Worm (Caenorhabditis elegans): ENCODE measurements around the gene B0432.7.
A peak's percentile ranks its signal among the peaks of the same experiment; 100 is the strongest.

B0432.7 gene

DNA sequence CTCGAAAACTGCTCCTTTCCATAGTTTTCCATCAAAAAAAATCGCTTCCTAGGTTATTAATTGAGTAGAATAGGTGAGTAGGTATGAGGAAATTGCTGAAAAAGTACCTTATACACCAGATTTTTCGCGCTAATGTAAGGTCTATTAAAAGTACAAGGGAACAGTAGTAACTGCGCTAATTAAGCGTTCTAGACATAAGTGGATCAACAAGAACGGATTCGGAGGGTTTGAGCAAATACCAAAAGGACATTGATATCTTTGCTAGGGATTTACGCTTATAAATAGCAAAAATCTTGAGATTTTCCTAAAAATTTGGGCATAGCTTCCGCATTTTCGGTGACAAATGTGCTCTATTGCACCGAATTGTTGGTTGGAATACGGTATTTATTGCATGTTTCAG lies at the start of gene B0432.7:
Gene B0432.7, minus strand, starts transcription at position 101 of the 400 bp plus-strand sequence.
- TF ChIP-seq eor-1 (tag; optimal IDR thresholded peaks at IDR 0.05) (no peak), hmg-11 (tag; optimal IDR thresholded peaks at IDR 0.05) (no peak), nhr-67 (tag; optimal IDR thresholded peaks at IDR 0.05) (no peak), nhr-237 (tag; optimal IDR thresholded peaks at IDR 0.05) (no peak), nfya-1 (tag; optimal IDR thresholded peaks at IDR 0.05; ENCODE audit: insufficient read depth) (no peak), pha-4 (tag; optimal IDR thresholded peaks at IDR 0.05) (no peak), elt-2 (tag; optimal IDR thresholded peaks at IDR 0.05) (no peak), nhr-77 (tag; optimal IDR thresholded peaks at IDR 0.05) (no peak), nhr-28 (tag; optimal IDR thresholded peaks at IDR 0.05) (no peak), elt-1 (tag; optimal IDR thresholded peaks at IDR 0.05) (no peak)

DNA sequence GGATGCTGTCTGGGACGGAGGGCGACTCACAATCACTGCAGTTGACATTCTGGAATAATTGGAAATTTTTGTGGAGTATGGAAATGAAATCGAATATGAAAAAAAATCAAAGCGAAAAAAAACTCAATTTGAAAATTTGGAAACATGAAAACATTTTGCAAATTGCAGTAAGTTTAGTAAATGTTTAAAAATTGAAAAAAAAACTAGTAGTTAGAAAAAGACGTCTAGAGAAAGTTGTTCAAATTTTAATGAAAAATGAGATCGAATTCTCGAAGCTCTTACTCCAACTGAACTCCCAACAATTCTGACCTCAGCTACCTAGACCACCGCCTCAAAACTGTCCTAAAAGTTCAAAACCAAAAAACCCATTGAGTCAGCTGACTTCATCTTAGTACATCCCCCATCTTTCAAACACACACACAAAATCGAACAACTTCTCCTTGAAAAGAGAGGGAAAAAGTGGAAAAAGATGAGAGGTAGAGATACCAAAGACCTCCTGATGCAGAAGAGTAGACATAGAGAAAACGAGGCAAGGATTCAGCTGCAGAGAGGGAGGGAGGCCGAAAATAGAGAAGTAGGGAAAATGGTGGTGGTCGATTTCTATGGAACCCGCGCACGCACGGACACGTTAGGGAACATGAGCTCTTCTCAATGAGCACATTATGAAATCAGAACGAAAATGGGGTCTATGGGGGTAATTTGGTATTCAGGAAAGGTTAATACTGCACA lies 49.4 kb upstream of the B0432.7 start, which contains the start of gene K01A2.10:
Gene K01A2.10, minus strand, starts transcription at position 51 of the 729 bp plus-strand sequence.
- TF ChIP-seq lin-15B (tag; optimal IDR thresholded peaks at IDR 0.05) (peak; percentile 31), egl-5 (tag; optimal IDR thresholded peaks at IDR 0.05) (peak; percentile 80), elt-1 (tag; optimal IDR thresholded peaks at IDR 0.05) (peak; percentile 4), pha-4 (tag; optimal IDR thresholded peaks at IDR 0.05) (no peak), nfya-1 (tag; optimal IDR thresholded peaks at IDR 0.05; ENCODE audit: insufficient read depth) (peak; percentile 75), fos-1 (tag; optimal IDR thresholded peaks at IDR 0.05) (no peak), nhr-77 (tag; optimal IDR thresholded peaks at IDR 0.05) (no peak), lsy-12 (tag; optimal IDR thresholded peaks at IDR 0.05) (no peak), ceh-16 (tag; optimal IDR thresholded peaks at IDR 0.05) (no peak), snpc-4 (tag; optimal IDR thresholded peaks at IDR 0.05) (peak; percentile 57), zag-1 (tag; optimal IDR thresholded peaks at IDR 0.05) (no peak), ztf-4 (tag; optimal IDR thresholded peaks at IDR 0.05) (no peak), nhr-25 (tag; optimal IDR thresholded peaks at IDR 0.05) (peak; percentile 23), lin-39 (tag; optimal IDR thresholded peaks at IDR 0.05) (peak; percentile 89)

DNA sequence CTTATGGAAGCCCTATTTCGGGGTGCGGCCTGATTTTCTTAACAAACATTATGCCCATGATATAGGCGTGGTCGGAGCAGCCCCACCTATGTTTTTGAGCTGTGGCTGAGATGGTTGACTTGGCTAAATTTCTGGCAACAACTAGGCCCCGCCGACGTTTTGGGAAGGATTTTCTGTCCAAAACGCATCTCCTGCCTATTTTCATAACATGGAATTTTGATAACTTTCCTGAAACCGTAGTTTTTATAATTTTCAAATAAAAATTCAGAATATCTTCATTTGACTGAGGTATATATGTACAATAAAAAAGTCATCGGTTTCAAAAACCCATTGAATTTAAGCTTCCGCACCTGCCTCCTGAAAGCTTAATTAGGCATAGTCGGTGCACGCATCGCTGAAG lies 47.4 kb upstream of the B0432.7 start:
- TF ChIP-seq nhr-12 (tag; optimal IDR thresholded peaks at IDR 0.05): no peak
- TF ChIP-seq ztf-4 (tag; optimal IDR thresholded peaks at IDR 0.05): no peak
- no peak for TF ChIP-seq aly-2 (tag; optimal IDR thresholded peaks at IDR 0.05)
- no peak for TF ChIP-seq skn-1 (tag; optimal IDR thresholded peaks at IDR 0.05)
- no peak for TF ChIP-seq unc-39 (tag; optimal IDR thresholded peaks at IDR 0.05)
- no peak for TF ChIP-seq nhr-25 (tag; optimal IDR thresholded peaks at IDR 0.05)
- no peak for TF ChIP-seq hmg-11 (tag; optimal IDR thresholded peaks at IDR 0.05)

ce11 chrII:320783-321182 lies 47.0 kb upstream of the B0432.7 start:
- TF ChIP-seq lin-15B (tag; optimal IDR thresholded peaks at IDR 0.05) (no peak), ceh-28 (tag; optimal IDR thresholded peaks at IDR 0.05) (no peak), skn-1 (tag; optimal IDR thresholded peaks at IDR 0.05) (no peak), nfya-1 (tag; optimal IDR thresholded peaks at IDR 0.05; ENCODE audit: insufficient read depth) (no peak), nhr-76 (tag; optimal IDR thresholded peaks at IDR 0.05) (no peak), hmg-11 (tag; optimal IDR thresholded peaks at IDR 0.05) (no peak), nhr-237 (tag; optimal IDR thresholded peaks at IDR 0.05) (no peak), ztf-4 (tag; optimal IDR thresholded peaks at IDR 0.05) (no peak)

DNA sequence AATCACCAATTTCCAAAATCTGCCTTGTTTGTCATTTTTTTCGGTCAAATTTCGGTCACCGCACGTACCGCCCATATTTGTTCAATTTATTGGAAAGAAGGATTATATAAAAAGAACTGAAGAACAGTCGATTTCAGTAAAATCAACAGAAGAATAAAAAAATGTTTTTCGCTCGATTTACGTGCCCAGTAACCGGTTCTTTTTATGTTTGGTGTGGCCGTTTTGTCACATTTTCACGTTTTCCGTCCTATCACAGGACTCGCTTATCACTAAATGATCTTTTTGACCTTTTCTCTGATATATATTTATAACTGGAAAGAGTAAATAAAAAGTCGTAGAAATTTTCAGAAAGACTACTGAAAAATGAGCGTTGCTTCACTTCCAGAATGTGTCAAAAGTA lies 45.7 kb upstream of the B0432.7 start, which contains the start of gene far-7:
Gene far-7, plus strand, starts transcription at position 331 of the 400 bp plus-strand sequence.
- TF ChIP-seq fkh-2 (tag; optimal IDR thresholded peaks at IDR 0.05): no peak
- no peak for TF ChIP-seq ztf-4 (tag; optimal IDR thresholded peaks at IDR 0.05)
- no peak for TF ChIP-seq nhr-67 (tag; optimal IDR thresholded peaks at IDR 0.05)
- no peak for TF ChIP-seq jun-1 (tag; optimal IDR thresholded peaks at IDR 0.05)
- TF ChIP-seq fos-1 (tag; optimal IDR thresholded peaks at IDR 0.05): no peak
- peak; percentile 56 for TF ChIP-seq ama-1 (optimal IDR thresholded peaks at IDR 0.05)

DNA sequence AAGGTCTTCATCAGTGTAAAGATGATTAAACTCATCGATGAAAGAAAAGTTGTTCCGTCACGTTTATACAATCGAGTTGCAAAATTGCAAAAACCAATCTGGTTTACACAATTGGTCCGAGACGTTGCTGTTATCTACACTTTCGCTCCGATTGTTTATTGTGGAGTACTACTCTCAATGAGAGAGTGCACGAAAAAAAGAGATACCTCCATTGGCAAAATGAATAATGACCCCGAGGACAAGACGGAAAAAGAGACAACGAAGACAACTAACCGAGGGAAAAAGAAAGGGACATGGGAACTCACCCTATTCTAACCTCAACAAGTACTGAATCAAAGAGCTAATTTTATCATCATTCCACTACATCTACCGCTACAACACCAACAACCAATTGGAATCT lies 39.8 kb upstream of the B0432.7 start:
- TF ChIP-seq elt-1 (tag; optimal IDR thresholded peaks at IDR 0.05) (no peak), nhr-11 (tag; optimal IDR thresholded peaks at IDR 0.05) (no peak), pha-4 (tag; optimal IDR thresholded peaks at IDR 0.05) (no peak), nhr-25 (tag; optimal IDR thresholded peaks at IDR 0.05) (no peak), lin-39 (tag; optimal IDR thresholded peaks at IDR 0.05) (peak; percentile 57), daf-12 (tag; optimal IDR thresholded peaks at IDR 0.05) (no peak), nfya-1 (tag; optimal IDR thresholded peaks at IDR 0.05; ENCODE audit: insufficient read depth) (peak; percentile 31)
